Fruit fly (Drosophila melanogaster) whole organism, prepupa: ENCODE data around the gene Tektin-C.

Experiments used
- CG11902 ChIP-seq: fragments of 200-800 bp; sonication (Bioruptor generic); optimal IDR thresholded peaks from 3 replicates; lab custom pipeline; 2016; ENCODE audit warnings: missing biosample characterization, missing genetic modification characterization
- CG1621 ChIP-seq: fragments of 200-800 bp; sonication (Bioruptor generic); optimal IDR thresholded peaks from 3 replicates; lab custom pipeline; 2018; ENCODE audit warnings: missing biosample characterization, mild to moderate bottlenecking, missing genetic modification characterization
- CG31627 ChIP-seq: fragments of 200-800 bp; sonication (Bioruptor generic); optimal IDR thresholded peaks from 3 replicates; lab custom pipeline; 2016; ENCODE audit warnings: missing biosample characterization, missing genetic modification characterization
- CG7368 ChIP-seq: fragments of 200-800 bp; sonication (Bioruptor generic); optimal IDR thresholded peaks from 3 replicates; lab custom pipeline; 2016; ENCODE audit warnings: missing biosample characterization, missing genetic modification characterization
- CG8119 ChIP-seq: fragments of 200-800 bp; sonication (Bioruptor generic); IDR thresholded peaks from 3 replicates; pipeline ENCODE4 v1.3.6; 2022; ENCODE audit warnings: missing biosample characterization, missing genetic modification characterization
- Hr38 ChIP-seq: sonication (Bioruptor generic); optimal IDR thresholded peaks from 2 replicates; lab custom pipeline; 2016; ENCODE audit warnings: missing biosample characterization, missing genetic modification characterization
- Hr4 ChIP-seq: fragments of 200-800 bp; sonication (Bioruptor generic); optimal IDR thresholded peaks from 3 replicates; lab custom pipeline; 2016; ENCODE audit warnings: missing biosample characterization, missing genetic modification characterization
- Sox102F ChIP-seq: fragments of 200-800 bp; sonication (Bioruptor generic); optimal IDR thresholded peaks from 2 replicates; lab custom pipeline; 2016; ENCODE audit warnings: missing biosample characterization, mild to moderate bottlenecking, missing genetic modification characterization
- dsx ChIP-seq: fragments of 200-800 bp; optimal IDR thresholded peaks from 3 replicates; lab custom pipeline; 2019; ENCODE audit warnings: missing biosample characterization, mild to moderate bottlenecking, missing genetic modification characterization, moderate library complexity; ENCODE audit not compliant: poor library complexity, severe bottlenecking
- pdm3 ChIP-seq: fragments of 200-800 bp; sonication (Bioruptor generic); optimal IDR thresholded peaks from 3 replicates; lab custom pipeline; 2016; ENCODE audit warnings: missing biosample characterization, missing genetic modification characterization

dm6 chr3L:5831890-5832289 lies 35.5 kb upstream of the Tektin-C start:
- TF ChIP-seq dsx (no peak), CG11902 (GFP tag; lab: Kevin White, UChicago) (no peak), pdm3 (no peak), Hr4 (GFP tag; lab: Kevin White, UChicago) (no peak), Sox102F (GFP tag; lab: Kevin White, UChicago) (no peak), CG31627 (no peak), CG1621 (tag; lab: Kevin White, UChicago) (no peak), Hr38 (GFP tag; lab: Kevin White, UChicago) (no peak), CG8119 (no peak), CG7368 (no peak)
